Fruit fly (Drosophila melanogaster): ENCODE results near the gene CG11983.
A peak's percentile ranks its signal among the peaks of the same experiment; 100 is the strongest.

Gene CG11983

DNA sequence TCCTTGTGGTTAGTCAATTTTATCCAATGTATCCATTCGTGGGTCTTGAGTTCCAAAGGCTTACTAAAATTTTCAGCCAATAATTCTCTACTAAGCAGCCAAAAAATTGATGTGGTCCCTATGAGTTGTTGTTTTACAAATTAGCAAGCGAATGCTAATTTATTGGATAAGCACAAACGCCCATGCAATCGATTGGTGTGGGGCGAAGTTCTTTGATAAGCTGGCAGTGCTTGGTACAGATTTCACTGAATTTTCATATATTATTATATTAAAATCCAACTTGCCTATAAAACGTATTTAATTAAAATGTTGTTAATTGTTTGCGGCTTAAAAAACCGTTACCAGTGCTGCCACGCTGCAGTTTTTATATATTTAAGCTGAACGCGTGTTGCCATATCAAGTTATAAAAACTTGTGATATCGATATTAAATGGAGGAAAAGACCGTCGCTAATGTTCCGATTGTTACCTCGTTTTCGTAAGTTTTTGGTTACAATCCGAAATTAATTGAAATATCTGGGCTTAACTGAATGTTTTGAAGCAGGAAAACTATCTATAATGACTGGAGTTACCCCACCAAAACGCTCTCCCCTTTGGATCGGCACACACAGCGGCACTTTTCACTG is 4.4 kb upstream of the CG11983 start, which contains the start of the genes CG31100 and CG11980 (continued):
- no peak for TF ChIP-seq Ets65A (GFP tag)
- no peak for TF ChIP-seq CG2120 (GFP tag; optimal IDR thresholded peaks at IDR 0.05)
- peak; percentile 42; the same call in 1 of the 3 replicates for TF ChIP-seq vnd (GFP tag; IDR thresholded peaks at IDR 0.05; ENCODE audit: partially characterized antibody)
- no peak for TF ChIP-seq CG8388 (GFP tag; optimal IDR thresholded peaks at IDR 0.05)
- TF ChIP-seq oc (tag; optimal IDR thresholded peaks at IDR 0.05), result no peak
- TF ChIP-seq her (GFP tag; optimal IDR thresholded peaks at IDR 0.05), result no peak
- TF ChIP-seq sens (GFP tag), result peak; percentile 72
- TF ChIP-seq en (GFP tag; optimal IDR thresholded peaks at IDR 0.05), result no peak
- TF ChIP-seq Six4 (GFP tag; optimal IDR thresholded peaks at IDR 0.05), result no peak
- no peak for TF ChIP-seq lab (GFP tag; optimal IDR thresholded peaks at IDR 0.05)
- no peak for TF ChIP-seq sob (GFP tag; IDR thresholded peaks at IDR 0.05)
- no peak for TF ChIP-seq ci (GFP tag; IDR thresholded peaks at IDR 0.05)
- peak; percentile 24 for TF ChIP-seq lbe (GFP tag; optimal IDR thresholded peaks at IDR 0.05)
- TF ChIP-seq sna (GFP tag; IDR thresholded peaks at IDR 0.05; ENCODE audit: partially characterized antibody), result peak; percentile 59; the same call in 1 of the 2 replicates
- TF ChIP-seq CG9876 (GFP tag; optimal IDR thresholded peaks at IDR 0.05), result no peak
- TF ChIP-seq CG9797 (GFP tag; optimal IDR thresholded peaks at IDR 0.05), result peak; percentile 12
- TF ChIP-seq croc (GFP tag; conservative IDR thresholded peaks at IDR 0.05), result no peak
- TF ChIP-seq esg (GFP tag; conservative IDR thresholded peaks at IDR 0.05), result no peak
- TF ChIP-seq gsb (GFP tag; IDR thresholded peaks at IDR 0.05), result no peak
- no peak for TF ChIP-seq CG6254 (GFP tag; optimal IDR thresholded peaks at IDR 0.05)
- no peak for TF ChIP-seq ash1 (GFP tag; optimal IDR thresholded peaks at IDR 0.05)
- TF ChIP-seq ttk (GFP tag; IDR thresholded peaks at IDR 0.05), result no peak
- no peak for TF ChIP-seq CG12744 (GFP tag; optimal IDR thresholded peaks at IDR 0.05)
- TF ChIP-seq CG31388 (GFP tag; optimal IDR thresholded peaks at IDR 0.05), result no peak
- TF ChIP-seq D19A (tag; optimal IDR thresholded peaks at IDR 0.05), result no peak
- TF ChIP-seq CG10274 (GFP tag; optimal IDR thresholded peaks at IDR 0.05), result no peak
- no peak for TF ChIP-seq CG12769 (tag; optimal IDR thresholded peaks at IDR 0.05)
- TF ChIP-seq B-H2 (GFP tag; optimal IDR thresholded peaks at IDR 0.05), result no peak
- TF ChIP-seq CG17612 (GFP tag; IDR thresholded peaks at IDR 0.05), result no peak
- 0 out of 2 replicates have a peak, but pooled peaks have one; percentile 17 for TF ChIP-seq vvl (GFP tag; IDR thresholded peaks at IDR 0.05)
- TF ChIP-seq sens-2 (GFP tag; IDR thresholded peaks at IDR 0.05), result no peak
- no peak for TF ChIP-seq pnt (GFP tag; optimal IDR thresholded peaks at IDR 0.05)
- TF ChIP-seq CG14710 (tag; optimal IDR thresholded peaks at IDR 0.05), result peak; percentile 79
- TF ChIP-seq ase (GFP tag; IDR thresholded peaks at IDR 0.05), result no peak
- TF ChIP-seq CG7357 (GFP tag; IDR thresholded peaks at IDR 0.05), result no peak
- TF ChIP-seq ab (GFP tag; optimal IDR thresholded peaks at IDR 0.05), result no peak
- TF ChIP-seq CG7271 (tag; optimal IDR thresholded peaks at IDR 0.05), result no peak
- no peak for TF ChIP-seq zfh2 (GFP tag; optimal IDR thresholded peaks at IDR 0.05)
- no peak for TF ChIP-seq CkIIα-i1 (GFP tag; IDR thresholded peaks at IDR 0.05)
- no peak for TF ChIP-seq unpg (GFP tag; optimal IDR thresholded peaks at IDR 0.05)
- TF ChIP-seq grau (tag; optimal IDR thresholded peaks at IDR 0.05), result peak; percentile 3
- TF ChIP-seq Hr51 (GFP tag; optimal IDR thresholded peaks at IDR 0.05), result no peak
- no peak for TF ChIP-seq sima (GFP tag; optimal IDR thresholded peaks at IDR 0.05)
- no peak for TF ChIP-seq exex (tag; optimal IDR thresholded peaks at IDR 0.05)
- no peak for TF ChIP-seq tin (GFP tag; optimal IDR thresholded peaks at IDR 0.05)
- peak; percentile 60; the same call in 1 of the 2 replicates for TF ChIP-seq inv (GFP tag; IDR thresholded peaks at IDR 0.05; ENCODE audit: partially characterized antibody)
- no peak for TF ChIP-seq salm (tag; optimal IDR thresholded peaks at IDR 0.05)
- TF ChIP-seq Taf1 (GFP tag; IDR thresholded peaks at IDR 0.05), result no peak
- TF ChIP-seq cg (GFP tag; optimal IDR thresholded peaks at IDR 0.05), result no peak
- no peak for TF ChIP-seq lov (optimal IDR thresholded peaks at IDR 0.05)
- no peak for TF ChIP-seq lov (GFP tag; IDR thresholded peaks at IDR 0.05)

Data from whole organism, embryonic.